Worm (Caenorhabditis elegans) whole organism, mixed stage, embryonic: Measurements from ENCODE around the gene seu-1.

Source experiments
- mab-5 ChIP-seq: fragments of 150-350 bp; optimal IDR thresholded peaks from 2 replicates; lab custom pipeline; 2014; ENCODE audit warnings: missing biosample characterization, missing genetic modification characterization
- mls-2 ChIP-seq: sonication (generic microtip); optimal IDR thresholded peaks from 2 replicates; lab custom pipeline; 2016; ENCODE audit warnings: mild to moderate bottlenecking, missing genetic modification characterization, moderate library complexity, missing compliant biosample characterization
- nhr-237 ChIP-seq: fragments of 150-350 bp; optimal IDR thresholded peaks from 2 replicates; lab custom pipeline; 2014; ENCODE audit warnings: missing biosample characterization, missing genetic modification characterization
- nhr-28 ChIP-seq: fragments of 150-350 bp; optimal IDR thresholded peaks from 2 replicates; lab custom pipeline; 2014; ENCODE audit warnings: missing biosample characterization, missing genetic modification characterization

ce11 chrIV:6372993-6373392, 43.6 kb downstream of the seu-1 start, which contains the start of gene smg-3:
- TF ChIP-seq nhr-237 (tag; lab: Kevin White, UChicago) = no peak
- TF ChIP-seq mls-2 (tag; lab: Kevin White, UChicago) = no peak
- TF ChIP-seq nhr-28 = no peak
- TF ChIP-seq mab-5 = no peak
